Fruit fly (Drosophila melanogaster) whole organism, embryonic: ENCODE results near the gene CG15506.

Source experiments
- Aef1 ChIP-seq: fragments of 200-800 bp; sonication (Bioruptor generic); IDR thresholded peaks from 3 replicates; pipeline ENCODE4 v1.3.6; 2022; ENCODE audit warnings: missing biosample characterization, missing genetic modification characterization
- C15 ChIP-seq: fragments of 200-800 bp; sonication (Bioruptor generic); IDR thresholded peaks from 3 replicates; pipeline ENCODE4 v1.3.6; 2022; ENCODE audit warnings: missing biosample characterization, missing genetic modification characterization
- CG10209 ChIP-seq: fragments of 200-800 bp; sonication (Bioruptor generic); optimal IDR thresholded peaks from 3 replicates; lab custom pipeline; 2017; ENCODE audit warnings: missing biosample characterization, mild to moderate bottlenecking, missing genetic modification characterization, missing genetic modification reagents
- CG10543 ChIP-seq: fragments of 200-800 bp; sonication (Bioruptor generic); optimal IDR thresholded peaks from 3 replicates; lab custom pipeline; 2017; ENCODE audit warnings: missing biosample characterization, mild to moderate bottlenecking, missing genetic modification characterization, moderate library complexity
- CG10959 ChIP-seq: fragments of 200-800 bp; sonication (Bioruptor generic); IDR thresholded peaks from 2 replicates; pipeline ENCODE4 v1.3.6; 2022; ENCODE audit warnings: missing biosample characterization, missing genetic modification characterization
- CG11696 ChIP-seq: fragments of 200-800 bp; sonication (Bioruptor generic); IDR thresholded peaks from 2 replicates; pipeline ENCODE4 v1.3.6; 2022; ENCODE audit warnings: missing biosample characterization, missing genetic modification characterization
- CG12659 ChIP-seq: fragments of 200-800 bp; sonication (Bioruptor generic); optimal IDR thresholded peaks from 3 replicates; lab custom pipeline; 2017; ENCODE audit warnings: mild to moderate bottlenecking, missing biosample characterization, missing genetic modification reagents, missing genetic modification characterization
- CG12942 ChIP-seq: fragments of 200-800 bp; sonication (Bioruptor generic); optimal IDR thresholded peaks from 3 replicates; lab custom pipeline; 2016; ENCODE audit warnings: missing biosample characterization, missing genetic modification characterization
- CG15011 ChIP-seq: fragments of 200-800 bp; sonication (Bioruptor generic); optimal IDR thresholded peaks from 3 replicates; lab custom pipeline; 2018; ENCODE audit warnings: missing biosample characterization, mild to moderate bottlenecking, missing genetic modification characterization
- CG15514 ChIP-seq: fragments of 200-800 bp; sonication (Bioruptor generic); optimal IDR thresholded peaks from 3 replicates; lab custom pipeline; 2017; ENCODE audit warnings: missing biosample characterization, missing genetic modification characterization, mild to moderate bottlenecking, moderate library complexity, missing genetic modification reagents
- CG15601 ChIP-seq: fragments of 200-800 bp; sonication (Bioruptor generic); optimal IDR thresholded peaks from 3 replicates; lab custom pipeline; 2019; ENCODE audit warnings: missing biosample characterization, mild to moderate bottlenecking, missing genetic modification characterization, moderate library complexity
- CG17186 ChIP-seq: fragments of 200-800 bp; sonication (Bioruptor generic); optimal IDR thresholded peaks from 3 replicates; lab custom pipeline; 2017; ENCODE audit warnings: missing biosample characterization, missing genetic modification reagents, missing genetic modification characterization
- CG2875 ChIP-seq: fragments of 200-800 bp; sonication (Bioruptor generic); optimal IDR thresholded peaks from 2 replicates; lab custom pipeline; 2017; ENCODE audit warnings: missing biosample characterization, mild to moderate bottlenecking, missing genetic modification characterization, missing genetic modification reagents
- CG2889 ChIP-seq: fragments of 200-800 bp; sonication (Bioruptor generic); IDR thresholded peaks from 3 replicates; pipeline ENCODE4 v1.3.6; 2022; ENCODE audit warnings: missing biosample characterization, missing genetic modification characterization
- CG3065 ChIP-seq: fragments of 200-800 bp; sonication (Bioruptor generic); optimal IDR thresholded peaks from 2 replicates; lab custom pipeline; 2016; ENCODE audit warnings: missing biosample characterization, missing genetic modification characterization
- CG34422 ChIP-seq: fragments of 200-800 bp; sonication (Bioruptor generic); IDR thresholded peaks from 3 replicates; pipeline ENCODE4 v1.3.6; 2022; ENCODE audit warnings: missing biosample characterization, missing genetic modification characterization
- CG4282 ChIP-seq: fragments of 200-800 bp; sonication (Bioruptor generic); optimal IDR thresholded peaks from 2 replicates; lab custom pipeline; 2016; ENCODE audit warnings: missing biosample characterization, missing genetic modification characterization
- CG4404 ChIP-seq: fragments of 200-800 bp; sonication (Bioruptor generic); IDR thresholded peaks from 2 replicates; pipeline ENCODE4 v1.3.6; 2022; ENCODE audit warnings: missing biosample characterization, missing genetic modification characterization
- CG4854 ChIP-seq: fragments of 200-800 bp; sonication (Bioruptor generic); optimal IDR thresholded peaks from 2 replicates; lab custom pipeline; 2016; ENCODE audit warnings: missing biosample characterization, missing genetic modification characterization, inconsistent platforms
- CG5180 ChIP-seq: fragments of 200-800 bp; sonication (Bioruptor generic); optimal IDR thresholded peaks from 3 replicates; lab custom pipeline; 2017; ENCODE audit warnings: missing biosample characterization, missing genetic modification characterization, mild to moderate bottlenecking, moderate library complexity, missing genetic modification reagents
- CG5245 ChIP-seq: fragments of 200-800 bp; sonication (Bioruptor generic); optimal IDR thresholded peaks from 3 replicates; lab custom pipeline; 2016; ENCODE audit warnings: missing biosample characterization, missing genetic modification characterization
- CG6689 ChIP-seq: fragments of 200-800 bp; sonication (Bioruptor generic); IDR thresholded peaks from 2 replicates; pipeline ENCODE4 v1.3.6; 2022; ENCODE audit warnings: missing biosample characterization, missing genetic modification characterization
- CG6765 ChIP-seq: fragments of 200-800 bp; sonication (Bioruptor generic); optimal IDR thresholded peaks from 3 replicates; lab custom pipeline; 2017; ENCODE audit warnings: missing biosample characterization, mild to moderate bottlenecking, missing genetic modification characterization
- CG7372 ChIP-seq: fragments of 200-800 bp; sonication (Bioruptor generic); IDR thresholded peaks from 2 replicates; pipeline ENCODE4 v1.3.6; 2022; ENCODE audit warnings: missing biosample characterization, missing genetic modification characterization
- CG8924 ChIP-seq: fragments of 200-800 bp; optimal IDR thresholded peaks from 3 replicates; lab custom pipeline; 2019; ENCODE audit warnings: missing biosample characterization, mild to moderate bottlenecking, missing genetic modification characterization, moderate library complexity
- CG9437 ChIP-seq: fragments of 200-800 bp; sonication (Bioruptor generic); optimal IDR thresholded peaks from 2 replicates; lab custom pipeline; 2018; ENCODE audit warnings: missing biosample characterization, mild to moderate bottlenecking, missing genetic modification characterization
- Fer1 ChIP-seq: fragments of 200-800 bp; sonication (Bioruptor generic); optimal IDR thresholded peaks from 2 replicates; lab custom pipeline; 2017; ENCODE audit warnings: missing biosample characterization, mild to moderate bottlenecking, missing genetic modification characterization
- H2.0 ChIP-seq: fragments of 200-800 bp; sonication (Bioruptor generic); IDR thresholded peaks from 2 replicates; pipeline ENCODE4 v1.3.6; 2022; ENCODE audit warnings: missing biosample characterization, missing genetic modification characterization
- HmgZ ChIP-seq: fragments of 200-800 bp; sonication (Bioruptor generic); optimal IDR thresholded peaks from 2 replicates; lab custom pipeline; 2018; ENCODE audit warnings: missing biosample characterization, mild to moderate bottlenecking, missing genetic modification characterization
- Jarid2 ChIP-seq: fragments of 200-800 bp; sonication (Bioruptor generic); optimal IDR thresholded peaks from 3 replicates; lab custom pipeline; 2017; ENCODE audit warnings: mild to moderate bottlenecking, missing biosample characterization, missing genetic modification reagents, missing genetic modification characterization
- Lpt ChIP-seq: fragments of >200 bp; optimal IDR thresholded peaks from 2 replicates; lab custom pipeline; 2018; ENCODE audit warnings: missing biosample characterization, missing genetic modification characterization
- MTF-1 ChIP-seq: fragments of 200-800 bp; sonication (Bioruptor generic); optimal IDR thresholded peaks from 2 replicates; lab custom pipeline; 2018; ENCODE audit warnings: missing biosample characterization, mild to moderate bottlenecking, missing genetic modification characterization, borderline replicate concordance
- Med ChIP-seq: fragments of 200-800 bp; sonication (Bioruptor generic); peaks from one replicate; lab custom pipeline; 2016; ENCODE audit warnings: missing biosample characterization, missing genetic modification characterization, mild to moderate bottlenecking, inconsistent platforms, moderate library complexity
- Six4 ChIP-seq: fragments of 200-800 bp; sonication (Bioruptor generic); optimal IDR thresholded peaks from 2 replicates; lab custom pipeline; 2016; ENCODE audit warnings: missing biosample characterization, missing genetic modification characterization
- Sox102F ChIP-seq: fragments of 200-800 bp; sonication (Bioruptor generic); optimal IDR thresholded peaks from 2 replicates; lab custom pipeline; 2018; ENCODE audit warnings: missing biosample characterization, mild to moderate bottlenecking, missing genetic modification characterization, moderate library complexity
- Sry-δ ChIP-seq: fragments of 200-800 bp; sonication (Bioruptor generic); optimal IDR thresholded peaks from 2 replicates; lab custom pipeline; 2016; ENCODE audit warnings: missing biosample characterization, missing genetic modification characterization
- TFAM ChIP-seq: fragments of 200-800 bp; sonication (Bioruptor generic); optimal IDR thresholded peaks from 2 replicates; lab custom pipeline; 2017; ENCODE audit warnings: missing biosample characterization, missing genetic modification characterization, inconsistent platforms
- Taf1 ChIP-seq: fragments of 200-800 bp; sonication (Bioruptor generic); IDR thresholded peaks from 2 replicates; pipeline ENCODE4 v1.3.6; 2022; ENCODE audit warnings: missing biosample characterization, missing genetic modification characterization
- cas ChIP-seq: fragments of 200-800 bp; sonication (Bioruptor generic); IDR thresholded peaks from 2 replicates; pipeline ENCODE4 v1.3.6; 2022; ENCODE audit warnings: missing biosample characterization, missing genetic modification characterization
- crol ChIP-seq: fragments of 200-800 bp; sonication (Bioruptor generic); IDR thresholded peaks from 2 replicates; pipeline ENCODE4 v1.3.6; 2022; ENCODE audit warnings: missing biosample characterization, missing genetic modification characterization
- cwo ChIP-seq: fragments of 200-800 bp; sonication (Bioruptor generic); optimal IDR thresholded peaks from 3 replicates; lab custom pipeline; 2017; ENCODE audit warnings: missing biosample characterization, missing genetic modification characterization, mild to moderate bottlenecking, moderate library complexity, missing genetic modification reagents
- jing ChIP-seq: fragments of 200-800 bp; sonication (Bioruptor generic); optimal IDR thresholded peaks from 2 replicates; lab custom pipeline; 2018; ENCODE audit warnings: missing biosample characterization, mild to moderate bottlenecking, missing genetic modification characterization
- lab ChIP-seq: fragments of 200-800 bp; sonication (Bioruptor generic); optimal IDR thresholded peaks from 3 replicates; lab custom pipeline; 2017; ENCODE audit warnings: missing biosample characterization, missing genetic modification characterization, mild to moderate bottlenecking, moderate library complexity, missing genetic modification reagents
- nmo ChIP-seq: fragments of 200-800 bp; sonication (Bioruptor generic); optimal IDR thresholded peaks from 2 replicates; lab custom pipeline; 2018; ENCODE audit warnings: missing biosample characterization, mild to moderate bottlenecking, missing genetic modification characterization, moderate library complexity
- pho ChIP-seq: fragments of 200-800 bp; sonication (Bioruptor generic); optimal IDR thresholded peaks from 2 replicates; lab custom pipeline; 2016; ENCODE audit warnings: missing biosample characterization, missing genetic modification characterization
- ranshi ChIP-seq: fragments of 200-800 bp; sonication (Bioruptor generic); IDR thresholded peaks from 2 replicates; pipeline ENCODE4 v1.3.6; 2022; ENCODE audit warnings: missing biosample characterization, missing genetic modification characterization
- tna ChIP-seq: fragments of 200-800 bp; sonication (Bioruptor generic); IDR thresholded peaks from 2 replicates; pipeline ENCODE4 v1.3.6; 2022; ENCODE audit warnings: missing biosample characterization, missing genetic modification characterization; ENCODE audit not compliant: partially characterized antibody
- trem ChIP-seq: fragments of 200-800 bp; optimal IDR thresholded peaks from 3 replicates; lab custom pipeline; 2019; ENCODE audit warnings: missing biosample characterization, mild to moderate bottlenecking, missing genetic modification characterization, moderate library complexity
- unpg ChIP-seq: fragments of 200-800 bp; sonication (Bioruptor generic); optimal IDR thresholded peaks from 3 replicates; lab custom pipeline; 2018; ENCODE audit warnings: missing biosample characterization, mild to moderate bottlenecking, missing genetic modification characterization, moderate library complexity
- zen2 ChIP-seq: fragments of 200-800 bp; sonication (Bioruptor generic); IDR thresholded peaks from 3 replicates; pipeline ENCODE4 v1.3.6; 2022; ENCODE audit warnings: missing biosample characterization, missing genetic modification characterization; ENCODE audit not compliant: partially characterized antibody
- zfh1 ChIP-seq: fragments of 200-800 bp; sonication (Bioruptor generic); IDR thresholded peaks from 3 replicates; pipeline ENCODE4 v1.3.6; 2022; ENCODE audit warnings: missing biosample characterization, missing genetic modification characterization

Gene CG15506

DNA sequence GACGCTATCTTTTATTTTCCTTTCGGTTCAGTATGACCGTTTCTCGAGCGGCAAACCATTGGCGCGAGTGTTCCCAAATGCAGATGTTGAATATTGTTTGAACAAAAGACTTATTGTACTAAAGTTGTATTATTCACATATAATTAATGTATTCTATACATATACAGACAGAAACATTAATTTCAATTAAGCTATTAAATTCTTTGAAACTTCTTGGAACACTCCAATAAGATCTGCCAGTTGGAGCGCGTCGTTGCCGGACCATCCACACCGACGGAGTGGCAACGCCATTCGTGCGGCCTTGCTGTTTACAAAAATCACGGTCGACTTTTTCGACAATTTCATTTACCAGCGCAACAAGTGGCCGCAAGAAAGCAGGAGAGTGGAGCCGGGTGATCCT lies 26.6 kb downstream of the CG15506 start, which contains the start of the genes Wdr24 and IntS11 (continued):
- TF ChIP-seq CG2889 (peak; percentile 84), cwo (peak; percentile 62), CG15514 (GFP tag; lab: Kevin White, UChicago) (peak; percentile 84), CG8924 (peak; percentile 74), CG3065 (GFP tag; lab: Kevin White, UChicago) (no peak), Taf1 (GFP tag; lab: Robert Waterston, UW) (peak; percentile 86), CG7372 (GFP tag; lab: Robert Waterston, UW) (peak; percentile 93), H2.0 (GFP tag; lab: Robert Waterston, UW) (peak; percentile 92), CG34422 (GFP tag; lab: Robert Waterston, UW) (peak; percentile 95), ranshi (GFP tag; lab: Robert Waterston, UW) (peak; percentile 94), CG10543 (GFP tag; lab: Kevin White, UChicago) (no peak), Sry-δ (peak; percentile 52), TFAM (GFP tag; lab: Kevin White, UChicago) (no peak), tna (GFP tag; lab: Robert Waterston, UW) (no peak), jing (GFP tag; lab: Kevin White, UChicago) (no peak), CG12659 (GFP tag; lab: Kevin White, UChicago) (peak; percentile 91), pho (peak; percentile 82), MTF-1 (no peak), CG15601 (tag; lab: Kevin White, UChicago) (peak; percentile 70), CG10959 (GFP tag; lab: Robert Waterston, UW) (0 out of 2 replicates have a peak, but pooled peaks have one; percentile 30), Six4 (GFP tag; lab: Kevin White, UChicago) (no peak), Fer1 (GFP tag; lab: Kevin White, UChicago) (peak; percentile 73), C15 (GFP tag; lab: Robert Waterston, UW) (peak; percentile 53), CG9437 (GFP tag; lab: Kevin White, UChicago) (peak; percentile 65), CG17186 (GFP tag; lab: Kevin White, UChicago) (peak; percentile 38), CG6689 (GFP tag; lab: Robert Waterston, UW) (peak; percentile 88), cas (peak; percentile 88), CG4404 (GFP tag; lab: Robert Waterston, UW) (peak; percentile 90), crol (GFP tag; lab: Robert Waterston, UW) (no peak), Lpt (GFP tag; lab: Kevin White, UChicago) (no peak), zen2 (GFP tag; lab: Robert Waterston, UW) (no peak), unpg (GFP tag; lab: Kevin White, UChicago) (peak; percentile 84), CG15011 (no peak), Med (GFP tag; lab: Kevin White, UChicago) (peak; percentile 96), CG4282 (peak; percentile 28), HmgZ (tag; lab: Kevin White, UChicago) (peak; percentile 94), CG12942 (GFP tag; lab: Kevin White, UChicago) (peak; percentile 72), CG10209 (GFP tag; lab: Kevin White, UChicago) (peak; percentile 80), lab (no peak), Sox102F (peak; percentile 82), Aef1 (GFP tag; lab: Robert Waterston, UW) (peak; percentile 96), CG2875 (GFP tag; lab: Kevin White, UChicago) (no peak), trem (tag; lab: Kevin White, UChicago) (peak; percentile 73), CG11696 (GFP tag; lab: Robert Waterston, UW) (no peak), CG5180 (GFP tag; lab: Kevin White, UChicago) (no peak), CG6765 (no peak), nmo (GFP tag; lab: Kevin White, UChicago) (peak; percentile 88), CG5245 (GFP tag; lab: Kevin White, UChicago) (no peak), CG4854 (GFP tag; lab: Kevin White, UChicago) (peak; percentile 58), Jarid2 (GFP tag; lab: Kevin White, UChicago) (no peak), zfh1 (GFP tag; lab: Robert Waterston, UW) (peak; percentile 81)
